Worm (Caenorhabditis elegans) whole organism, young adult: ENCODE results near the gene srz-12.
"Not testable (repeated sequence)": the region's sequence is repeated elsewhere in the genome, so short reads cannot be mapped to it uniquely, and the experiment has no call there.

Source experiments
- B0261.1 ChIP-seq: sonication (generic microtip); optimal IDR thresholded peaks from 2 replicates; lab custom pipeline; 2016; ENCODE audit warnings: mild to moderate bottlenecking, missing genetic modification characterization, moderate library complexity, missing compliant biosample characterization
- F57A8.1 ChIP-seq: fragments of 200-800 bp; sonication (Bioruptor generic); optimal IDR thresholded peaks from 2 replicates; lab custom pipeline; 2018; ENCODE audit warnings: mild to moderate bottlenecking, missing genetic modification characterization, moderate library complexity, missing compliant biosample characterization
- F57C9.4 ChIP-seq: sonication (generic microtip); optimal IDR thresholded peaks from 2 replicates; lab custom pipeline; 2017; ENCODE audit warnings: mild to moderate bottlenecking, missing genetic modification characterization, missing compliant biosample characterization
- K11D2.4 ChIP-seq: fragments of 200-800 bp; sonication (Bioruptor generic); IDR thresholded peaks from 2 replicates; pipeline ENCODE4 v1.3.6; 2022; ENCODE audit warnings: missing genetic modification reagents, missing genetic modification characterization, missing compliant biosample characterization
- T07F8.4 ChIP-seq: sonication (generic microtip); optimal IDR thresholded peaks from 2 replicates; lab custom pipeline; 2016; ENCODE audit warnings: mild to moderate bottlenecking, missing genetic modification characterization, moderate library complexity, missing compliant biosample characterization
- Y53F4B.3 ChIP-seq: fragments of 200-800 bp; sonication (Bioruptor generic); IDR thresholded peaks from 2 replicates; pipeline ENCODE4 v1.3.6; 2022; ENCODE audit warnings: missing genetic modification reagents, missing genetic modification characterization, missing compliant biosample characterization
- Y53G8AR.9 ChIP-seq: fragments of 200-800 bp; sonication (Bioruptor generic); conservative IDR thresholded peaks from 2 replicates; pipeline ENCODE4 v1.3.6; 2022; ENCODE audit warnings: missing genetic modification reagents, missing genetic modification characterization, missing compliant biosample characterization
- Y67H2A.10 ChIP-seq: fragments of 200-800 bp; sonication (Bioruptor generic); conservative IDR thresholded peaks from 2 replicates; pipeline ENCODE4 v1.3.6; 2022; ENCODE audit warnings: missing genetic modification reagents, missing genetic modification characterization, missing compliant biosample characterization
- Y79H2A.3 ChIP-seq: fragments of 200-800 bp; sonication (Bioruptor generic); conservative IDR thresholded peaks from 2 replicates; pipeline ENCODE4 v1.3.6; 2022; ENCODE audit warnings: missing genetic modification reagents, missing genetic modification characterization, missing compliant biosample characterization
- Y95B8A.8 ChIP-seq: fragments of 200-800 bp; sonication (Bioruptor generic); IDR thresholded peaks from 2 replicates; pipeline ENCODE4 v1.3.6; 2022; ENCODE audit warnings: missing genetic modification reagents, missing genetic modification characterization, missing compliant biosample characterization
- akir-1 ChIP-seq: fragments of 200-800 bp; sonication (Bioruptor generic); optimal IDR thresholded peaks from 2 replicates; lab custom pipeline; 2018; ENCODE audit warnings: mild to moderate bottlenecking, missing genetic modification characterization, moderate library complexity, missing compliant biosample characterization
- aptf-2 ChIP-seq: fragments of 200-800 bp; sonication (Bioruptor generic); conservative IDR thresholded peaks from 2 replicates; pipeline ENCODE4 v1.3.6; 2022; ENCODE audit warnings: missing genetic modification reagents, missing genetic modification characterization, missing compliant biosample characterization
- aptf-3 ChIP-seq: fragments of 200-800 bp; sonication (Bioruptor generic); IDR thresholded peaks from 2 replicates; pipeline ENCODE4 v1.3.6; 2022; ENCODE audit warnings: missing genetic modification characterization, missing compliant biosample characterization
- cebp-2 ChIP-seq: fragments of 200-800 bp; sonication (Bioruptor generic); IDR thresholded peaks from 2 replicates; pipeline ENCODE4 v1.3.6; 2022; ENCODE audit warnings: missing genetic modification characterization, missing compliant biosample characterization
- chd-7 ChIP-seq: sonication (generic microtip); optimal IDR thresholded peaks from 2 replicates; lab custom pipeline; 2016; ENCODE audit warnings: mild to moderate bottlenecking, missing genetic modification characterization, moderate library complexity, missing compliant biosample characterization
- dpff-1 ChIP-seq: sonication (generic microtip); optimal IDR thresholded peaks from 2 replicates; lab custom pipeline; 2017; ENCODE audit warnings: mild to moderate bottlenecking, missing genetic modification characterization, missing compliant biosample characterization
- dpl-1 ChIP-seq: fragments of 150-350 bp; optimal IDR thresholded peaks from 2 replicates; lab custom pipeline; 2014; ENCODE audit warnings: missing biosample characterization, missing genetic modification reagents, missing genetic modification characterization
- egl-18 ChIP-seq: fragments of 200-800 bp; sonication (Bioruptor generic); IDR thresholded peaks from 2 replicates; pipeline ENCODE4 v1.3.6; 2022; ENCODE audit warnings: missing genetic modification reagents, missing genetic modification characterization, missing compliant biosample characterization
- hmg-1.2 ChIP-seq: fragments of 200-800 bp; sonication (Bioruptor generic); IDR thresholded peaks from 2 replicates; pipeline ENCODE4 v1.3.6; 2022; ENCODE audit warnings: missing genetic modification reagents, missing genetic modification characterization, missing compliant biosample characterization
- lin-40 ChIP-seq: sonication (generic microtip); optimal IDR thresholded peaks from 2 replicates; lab custom pipeline; 2016; ENCODE audit warnings: missing genetic modification characterization, mild to moderate bottlenecking, missing compliant biosample characterization, missing genotype, missing genetic modification reagents
- lin-54 ChIP-seq: fragments of 200-800 bp; sonication (Bioruptor generic); optimal IDR thresholded peaks from 2 replicates; lab custom pipeline; 2018; ENCODE audit warnings: mild to moderate bottlenecking, missing genetic modification characterization, missing compliant biosample characterization
- mel-28 ChIP-seq: sonication (generic microtip); optimal IDR thresholded peaks from 2 replicates; lab custom pipeline; 2016; ENCODE audit warnings: borderline replicate concordance, mild to moderate bottlenecking, missing genetic modification characterization, missing compliant biosample characterization
- mes-4 ChIP-seq: sonication (generic microtip); optimal IDR thresholded peaks from 2 replicates; lab custom pipeline; 2016; ENCODE audit warnings: missing genotype, missing genetic modification characterization, missing compliant biosample characterization
- nfya-1 ChIP-seq: sonication (generic microtip); optimal IDR thresholded peaks from 2 replicates; lab custom pipeline; 2017; ENCODE audit warnings: antibody characterized with exemption, missing compliant biosample characterization, missing genetic modification characterization, borderline replicate concordance; ENCODE audit not compliant: insufficient read depth
- nhr-90 ChIP-seq: sonication (generic microtip); optimal IDR thresholded peaks from 2 replicates; lab custom pipeline; 2016; ENCODE audit warnings: missing genotype, mild to moderate bottlenecking, missing genetic modification characterization, missing compliant biosample characterization
- repo-1 ChIP-seq: sonication (generic microtip); optimal IDR thresholded peaks from 2 replicates; lab custom pipeline; 2017; ENCODE audit warnings: mild to moderate bottlenecking, missing genetic modification characterization, missing compliant biosample characterization
- sptf-2 ChIP-seq: fragments of 200-800 bp; sonication (Bioruptor generic); optimal IDR thresholded peaks from 2 replicates; lab custom pipeline; 2018; ENCODE audit warnings: mild to moderate bottlenecking, missing genetic modification characterization, missing compliant biosample characterization
- unc-130 ChIP-seq: sonication (generic microtip); optimal IDR thresholded peaks from 2 replicates; lab custom pipeline; 2016; ENCODE audit warnings: missing genetic modification reagents, missing genetic modification characterization, missing compliant biosample characterization

Gene srz-12

DNA sequence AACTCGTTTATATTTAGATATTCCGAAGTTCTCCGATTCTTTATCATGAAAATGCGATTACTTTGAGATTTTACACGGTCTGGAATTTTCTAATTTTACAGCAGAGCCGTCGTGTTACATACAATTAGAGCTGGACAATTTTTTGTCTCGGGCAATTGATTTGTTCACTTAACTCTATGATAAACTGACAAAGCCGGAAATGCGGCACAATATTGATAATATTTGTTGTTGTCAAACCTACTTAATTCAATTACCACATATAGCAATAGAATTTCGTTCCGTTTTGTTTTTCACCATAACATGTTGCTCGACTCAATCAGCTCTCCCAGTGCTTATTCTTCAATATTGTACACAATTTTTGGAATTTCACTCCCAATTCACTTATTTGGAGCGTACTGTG, 543 bp upstream of the srz-12 start, which contains the start of gene srh-299 (continued):
- TF ChIP-seq T07F8.4, result no peak
- TF ChIP-seq mel-28 (tag; lab: Kevin White, UChicago), result no peak
- no peak for TF ChIP-seq F57C9.4

- TF ChIP-seq unc-130 (no peak), F57A8.1 (GFP tag; lab: Kevin White, UChicago) (no peak), cebp-2 (no peak), aptf-2 (GFP tag; lab: Robert Waterston, UW) (no peak), B0261.1 (tag; lab: Kevin White, UChicago) (no peak), Y67H2A.10 (GFP tag; lab: Robert Waterston, UW) (no peak), Y79H2A.3 (GFP tag; lab: Robert Waterston, UW) (no peak), nfya-1 (tag; lab: Kevin White, UChicago) (no peak)
- TF ChIP-seq, all 124 proteins: peak for 0
Observed at ce11 chrV:15858292-15858691, 4.2 kb downstream of the srz-12 start, which contains the start of gene srh-148. Gene srh-148, minus strand, starts transcription at chrV:15858392.

- TF ChIP-seq mes-4 (tag; lab: Kevin White, UChicago); dpff-1; Y95B8A.8 (GFP tag; lab: Robert Waterston, UW): not testable (repeated sequence)
Observed at ce11 chrV:15850276-15850811, 12.2 kb downstream of the srz-12 start, which contains the start of gene srh-147. Gene srh-147, minus strand, starts transcription at chrV:15850326.

- TF ChIP-seq akir-1 (GFP tag; lab: Kevin White, UChicago) (no peak), repo-1 (tag; lab: Kevin White, UChicago) (no peak), Y53G8AR.9 (GFP tag; lab: Robert Waterston, UW) (no peak), lin-40 (tag; lab: Kevin White, UChicago) (no peak), sptf-2 (GFP tag; lab: Kevin White, UChicago) (no peak), nhr-90 (no peak), hmg-1.2 (GFP tag; lab: Robert Waterston, UW) (no peak), Y95B8A.8 (GFP tag; lab: Robert Waterston, UW) (no peak), egl-18 (GFP tag; lab: Robert Waterston, UW) (no peak), aptf-3 (GFP tag; lab: Robert Waterston, UW) (no peak), chd-7 (tag; lab: Kevin White, UChicago) (no peak), B0261.1 (tag; lab: Kevin White, UChicago) (no peak), dpl-1 (no peak)
Observed at ce11 chrV:15841095-15841494, 21.4 kb downstream of the srz-12 start, which contains the start of gene srh-149. Gene srh-149, minus strand, starts transcription at chrV:15841195.

DNA sequence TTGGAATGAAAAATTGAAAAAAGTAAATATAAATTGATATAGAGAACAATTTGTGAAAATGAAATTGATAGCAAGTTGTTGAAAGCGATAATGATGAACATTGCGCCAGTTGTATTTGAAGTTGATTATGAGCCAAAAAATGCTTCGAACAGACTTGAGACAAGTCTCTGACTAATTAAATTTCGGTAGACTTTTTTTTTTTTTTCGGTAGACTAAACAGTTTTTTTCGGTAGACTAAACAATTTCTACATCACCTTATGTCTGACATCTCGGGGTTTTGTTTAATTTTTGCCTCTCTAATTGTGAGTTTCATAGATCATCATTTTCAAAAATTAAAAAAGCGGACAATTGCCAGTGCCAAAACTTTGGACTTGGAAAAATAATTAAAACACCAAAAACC, 28.9 kb downstream of the srz-12 start, which contains the start of gene srbc-54:
TSS of gene srbc-54 (minus strand) at position 101 of the 400 bp plus-strand sequence.
- TF ChIP-seq Y53F4B.3, result no peak

DNA sequence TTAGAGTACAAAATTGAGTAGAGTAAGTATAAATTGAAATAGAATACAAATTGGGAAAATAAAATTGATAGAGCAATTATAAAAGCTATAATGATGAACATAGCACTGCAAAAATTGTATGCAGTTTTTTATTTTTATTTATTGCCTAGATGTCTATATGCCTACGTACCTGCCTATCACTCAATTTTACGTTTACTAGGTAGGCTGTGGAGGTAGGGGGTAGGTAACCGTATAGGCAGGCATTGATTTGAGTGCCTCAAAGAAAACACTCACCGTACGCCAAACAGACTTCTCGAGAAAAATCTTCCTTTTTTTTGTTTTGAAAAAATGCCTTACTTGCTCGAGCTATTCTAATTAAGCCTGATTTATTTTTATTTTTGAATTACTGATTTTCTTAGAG, 30.9 kb downstream of the srz-12 start, which contains the start of gene srbc-56:
TSS of gene srbc-56 (minus strand) at position 101 of the 400 bp plus-strand sequence.
- TF ChIP-seq K11D2.4 (GFP tag; lab: Robert Waterston, UW) (no peak), lin-54 (GFP tag; lab: Kevin White, UChicago) (no peak)
